Worm (Caenorhabditis elegans): ENCODE results near the gene frpr-2.

frpr-2 gene

ce11 chrX:12975595-12976089 is 10.4 kb downstream of the frpr-2 start, which contains the start of gene ppk-3 (continued):
- TF ChIP-seq nhr-11 (tag; optimal IDR thresholded peaks at IDR 0.05) = peak; percentile 76
- TF ChIP-seq sdz-12 (GFP tag; optimal IDR thresholded peaks at IDR 0.05) = no peak
- no peak for TF ChIP-seq spr-3 (GFP tag; optimal IDR thresholded peaks at IDR 0.05)
- no peak for TF ChIP-seq ceh-32 (tag; optimal IDR thresholded peaks at IDR 0.05; ENCODE audit: poor library complexity)
- peak in 1 of 2 experiments; percentile 46 for TF ChIP-seq hif-1 (tag; optimal IDR thresholded peaks at IDR 0.05)
- no peak for TF ChIP-seq attf-4 (tag; optimal IDR thresholded peaks at IDR 0.05)
- no peak; the same call in 1 of the 2 replicates for TF ChIP-seq ctbp-1 (GFP tag; IDR thresholded peaks at IDR 0.05)
- TF ChIP-seq gei-8 (GFP tag; optimal IDR thresholded peaks at IDR 0.05) = no peak
- peak in 1 of 2 experiments; percentile 60 for TF ChIP-seq daf-16 (GFP tag; optimal IDR thresholded peaks at IDR 0.05)
- TF ChIP-seq daf-16 (tag; optimal IDR thresholded peaks at IDR 0.05) = peak; percentile 47
- TF ChIP-seq ceh-20 (GFP tag; IDR thresholded peaks at IDR 0.05) = peak; percentile 24; the same call in 1 of the 2 replicates
- TF ChIP-seq egl-27 (tag; optimal IDR thresholded peaks at IDR 0.05) = no peak
- TF ChIP-seq lin-13 (GFP tag; optimal IDR thresholded peaks at IDR 0.05) = peak; percentile 0
- TF ChIP-seq mdl-1 (tag; optimal IDR thresholded peaks at IDR 0.05) = peak in 1 of 2 experiments; percentile 75
- peak; percentile 9 for TF ChIP-seq spr-1 (tag; optimal IDR thresholded peaks at IDR 0.05)
- no peak for TF ChIP-seq jun-1 (tag; optimal IDR thresholded peaks at IDR 0.05)
- TF ChIP-seq mep-1 (tag; optimal IDR thresholded peaks at IDR 0.05) = peak; percentile 79
- TF ChIP-seq F10B5.3 (tag; optimal IDR thresholded peaks at IDR 0.05) = no peak
- no peak for TF ChIP-seq Y75B8A.6 (GFP tag; IDR thresholded peaks at IDR 0.05)
- TF ChIP-seq set-16 (GFP tag; IDR thresholded peaks at IDR 0.05) = no peak
- no peak for TF ChIP-seq Y5F2A.4 (GFP tag; optimal IDR thresholded peaks at IDR 0.05)
- TF ChIP-seq T26A8.4 (GFP tag; IDR thresholded peaks at IDR 0.05) = peak; percentile 58; the same call in 1 of the 2 replicates
- TF ChIP-seq hmg-1.1 (GFP tag; IDR thresholded peaks at IDR 0.05) = peak; percentile 73
- TF ChIP-seq nhr-77 (tag; optimal IDR thresholded peaks at IDR 0.05) = peak; percentile 62
- TF ChIP-seq pha-4 (GFP tag; IDR thresholded peaks at IDR 0.05) = no peak
- TF ChIP-seq pha-4 (tag; optimal IDR thresholded peaks at IDR 0.05) = peak; percentile 45

- TF ChIP-seq ceh-44 (GFP tag; IDR thresholded peaks at IDR 0.05) (no peak), ceh-62 (tag; optimal IDR thresholded peaks at IDR 0.05) (no peak), ceh-82 (tag; optimal IDR thresholded peaks at IDR 0.05) (no peak)
Measured at ce11 chrX:12976774-12977173, 11.5 kb downstream of the frpr-2 start, which contains the start of the genes F11C1.4 and F11C1.10. F11C1.4 (plus strand) TSS chrX:12977074. F11C1.10 (plus strand) TSS chrX:12977082.

- TF ChIP-seq ama-1 (optimal IDR thresholded peaks at IDR 0.05) = no peak
- no peak for TF ChIP-seq pha-4 (GFP tag; IDR thresholded peaks at IDR 0.05)
- TF ChIP-seq pha-4 (tag; optimal IDR thresholded peaks at IDR 0.05) = no peak
- TF ChIP-seq daf-16 (GFP tag; optimal IDR thresholded peaks at IDR 0.05) = no peak
- TF ChIP-seq daf-16 (tag; optimal IDR thresholded peaks at IDR 0.05) = peak; percentile 79
Measured at ce11 chrX:12977451-12977850, 12.2 kb downstream of the frpr-2 start, which contains the start of gene F11C1.9. F11C1.9 (minus strand) TSS chrX:12977551.

ce11 chrX:12978569-12978968 is 13.3 kb downstream of the frpr-2 start:
- TF ChIP-seq hlh-11 (tag; optimal IDR thresholded peaks at IDR 0.05) = peak; percentile 4
- no peak for TF ChIP-seq ceh-62 (tag; optimal IDR thresholded peaks at IDR 0.05)
- TF ChIP-seq unc-62 (GFP tag; optimal IDR thresholded peaks at IDR 0.05 in 1 of 2) = peak in 1 of 2 experiments; percentile 98
- no peak for TF ChIP-seq unc-62 (tag; optimal IDR thresholded peaks at IDR 0.05)
- TF ChIP-seq hlh-30 (tag; optimal IDR thresholded peaks at IDR 0.05; ENCODE audit: insufficient read depth) = peak; percentile 4

- TF ChIP-seq ceh-20 (GFP tag; IDR thresholded peaks at IDR 0.05) (no peak), dve-1 (tag; optimal IDR thresholded peaks at IDR 0.05; ENCODE audit: insufficient read depth) (peak; percentile 7), unc-62 (GFP tag; optimal IDR thresholded peaks at IDR 0.05 in 1 of 2) (peak in 1 of 2 experiments; percentile 11), unc-62 (tag; optimal IDR thresholded peaks at IDR 0.05) (no peak), daf-16 (GFP tag; optimal IDR thresholded peaks at IDR 0.05) (no peak), daf-16 (tag; optimal IDR thresholded peaks at IDR 0.05) (peak; percentile 56), nhr-102 (tag; optimal IDR thresholded peaks at IDR 0.05) (no peak), pqm-1 (tag; optimal IDR thresholded peaks at IDR 0.05) (peak; percentile 77), Y75B8A.6 (GFP tag; IDR thresholded peaks at IDR 0.05) (no peak), mxl-3 (GFP tag; optimal IDR thresholded peaks at IDR 0.05) (peak; percentile 36), nhr-28 (tag; optimal IDR thresholded peaks at IDR 0.05) (peak; percentile 2), dmd-6 (GFP tag; IDR thresholded peaks at IDR 0.05) (peak; percentile 47), hlh-11 (tag; optimal IDR thresholded peaks at IDR 0.05) (peak; percentile 18), vab-7 (GFP tag; IDR thresholded peaks at IDR 0.05) (no peak)
Measured at ce11 chrX:12979747-12980146, 14.5 kb downstream of the frpr-2 start.
